Worm (Caenorhabditis elegans): Measurements from ENCODE around the gene col-128.

Gene col-128

ce11 chrIV:11522225-11522952 is 29.4 kb downstream of the col-128 start (continued):
- peak; percentile 82 for TF ChIP-seq nhr-20 (tag; optimal IDR thresholded peaks at IDR 0.05)
- TF ChIP-seq ceh-90 (tag; optimal IDR thresholded peaks at IDR 0.05), result no peak
- peak; percentile 71 to 78 for TF ChIP-seq lsy-2 (tag; optimal IDR thresholded peaks at IDR 0.05)
- peak; percentile 90 for TF ChIP-seq nhr-71 (tag; optimal IDR thresholded peaks at IDR 0.05)
- no peak for TF ChIP-seq lin-39 (tag; optimal IDR thresholded peaks at IDR 0.05)
- TF ChIP-seq ztf-4 (tag; optimal IDR thresholded peaks at IDR 0.05), result peak; percentile 71
- peak in 1 of 2 experiments; percentile 66 for TF ChIP-seq mdl-1 (tag; optimal IDR thresholded peaks at IDR 0.05)
- peak; percentile 48 for TF ChIP-seq nhr-90 (tag; optimal IDR thresholded peaks at IDR 0.05; ENCODE audit: poor library complexity)
- TF ChIP-seq dsc-1 (tag; optimal IDR thresholded peaks at IDR 0.05), result peak; percentile 57
- no peak for TF ChIP-seq hlh-17 (GFP tag; optimal IDR thresholded peaks at IDR 0.05; ENCODE audit: borderline replicate concordance)
- peak; percentile 68 for TF ChIP-seq skn-1 (tag; optimal IDR thresholded peaks at IDR 0.05)
- TF ChIP-seq tbx-2 (tag; optimal IDR thresholded peaks at IDR 0.05), result peak; percentile 79

- TF ChIP-seq ztf-4 (tag; optimal IDR thresholded peaks at IDR 0.05) (no peak), vab-15 (tag; optimal IDR thresholded peaks at IDR 0.05) (no peak), efl-1 (optimal IDR thresholded peaks at IDR 0.05) (peak; percentile 34 to 67), efl-1 (GFP tag; optimal IDR thresholded peaks at IDR 0.05 in 1 of 2) (peak; percentile 76 to 96), C34B4.2 (tag; optimal IDR thresholded peaks at IDR 0.05) (no peak), fos-1 (tag; optimal IDR thresholded peaks at IDR 0.05) (no peak), lin-14 (GFP tag; optimal IDR thresholded peaks at IDR 0.05) (no peak), alr-1 (tag; optimal IDR thresholded peaks at IDR 0.05; ENCODE audit: borderline replicate concordance) (no peak), irx-1 (tag; optimal IDR thresholded peaks at IDR 0.05) (peak; percentile 35), dsc-1 (tag; optimal IDR thresholded peaks at IDR 0.05) (peak; percentile 50), dpl-1 (GFP tag; optimal IDR thresholded peaks at IDR 0.05) (peak; percentile 62 to 73 (median 72)), nhr-85 (tag) (peak; percentile 37), lin-13 (GFP tag; optimal IDR thresholded peaks at IDR 0.05) (peak; percentile 13), hpl-2 (GFP tag; optimal IDR thresholded peaks at IDR 0.05) (no peak), nhr-84 (tag; optimal IDR thresholded peaks at IDR 0.05) (no peak), lsy-2 (tag; optimal IDR thresholded peaks at IDR 0.05) (peak; percentile 54 to 74), nhr-20 (tag; optimal IDR thresholded peaks at IDR 0.05) (peak; percentile 32), zip-4 (GFP tag; optimal IDR thresholded peaks at IDR 0.05) (no peak), mep-1 (tag; optimal IDR thresholded peaks at IDR 0.05) (peak; percentile 85), rnt-1 (tag; optimal IDR thresholded peaks at IDR 0.05) (no peak), unc-98 (GFP tag; IDR thresholded peaks at IDR 0.05) (no peak), snu-23 (GFP tag; optimal IDR thresholded peaks at IDR 0.05) (peak; percentile 59), swsn-7 (tag; optimal IDR thresholded peaks at IDR 0.05) (peak; percentile 52), Y116A8C.19 (tag; optimal IDR thresholded peaks at IDR 0.05; ENCODE audit: borderline replicate concordance) (no peak), lin-39 (tag; optimal IDR thresholded peaks at IDR 0.05) (peak; percentile 11), isw-1 (GFP tag; IDR thresholded peaks at IDR 0.05) (peak; percentile 6; the same call in 1 of the 2 replicates), snpc-4 (tag; optimal IDR thresholded peaks at IDR 0.05) (no peak), mdl-1 (tag; optimal IDR thresholded peaks at IDR 0.05) (no peak), lir-3 (tag; optimal IDR thresholded peaks at IDR 0.05; ENCODE audit: poor library complexity) (no peak), lin-35 (GFP tag; optimal IDR thresholded peaks at IDR 0.05) (peak; percentile 66 to 80), xbp-1 (tag; optimal IDR thresholded peaks at IDR 0.05) (peak; percentile 53), efl-3 (GFP tag; optimal IDR thresholded peaks at IDR 0.05) (no peak), nhr-71 (tag; optimal IDR thresholded peaks at IDR 0.05) (peak; percentile 59), fkh-8 (tag; optimal IDR thresholded peaks at IDR 0.05) (no peak), jun-1 (tag; optimal IDR thresholded peaks at IDR 0.05) (no peak), unc-62 (GFP tag; optimal IDR thresholded peaks at IDR 0.05) (no peak), unc-86 (tag; optimal IDR thresholded peaks at IDR 0.05) (peak; percentile 4), lin-15B (tag; optimal IDR thresholded peaks at IDR 0.05) (peak; percentile 26), ceh-63 (GFP tag; optimal IDR thresholded peaks at IDR 0.05) (no peak), nhr-76 (tag; optimal IDR thresholded peaks at IDR 0.05) (no peak), ceh-90 (tag; optimal IDR thresholded peaks at IDR 0.05) (no peak), skn-1 (tag; optimal IDR thresholded peaks at IDR 0.05) (peak; percentile 51), tbx-2 (tag; optimal IDR thresholded peaks at IDR 0.05) (peak; percentile 40), ceh-82 (tag; optimal IDR thresholded peaks at IDR 0.05) (peak in 2 of 3 experiments; percentile 34 to 55), hlh-17 (GFP tag; optimal IDR thresholded peaks at IDR 0.05; ENCODE audit: borderline replicate concordance) (no peak), elt-2 (tag; optimal IDR thresholded peaks at IDR 0.05) (no peak)
Measured at ce11 chrIV:11520960-11521359, 30.8 kb downstream of the col-128 start, which contains the start of the genes M04B2.4 and gfl-1. M04B2.4 (minus strand) TSS chrIV:11521031. gfl-1 (plus strand) TSS chrIV:11521290.

Data from whole organism, L1 larva.